Fruit fly (Drosophila melanogaster) whole organism, adult: ENCODE results near the gene Hmt-1.

Experiments used
- CG33017 ChIP-seq: fragments of 200-800 bp; sonication (Bioruptor generic); optimal IDR thresholded peaks from 2 replicates; lab custom pipeline; 2018; ENCODE audit warnings: missing biosample characterization, mild to moderate bottlenecking, missing genetic modification characterization, moderate library complexity
- CG7101 ChIP-seq: fragments of 200-800 bp; sonication (Bioruptor generic); optimal IDR thresholded peaks from 2 replicates; lab custom pipeline; 2018; ENCODE audit warnings: missing biosample characterization, mild to moderate bottlenecking, missing genetic modification characterization, moderate library complexity
- Crg-1 ChIP-seq: fragments of 200-800 bp; sonication (Bioruptor generic); optimal IDR thresholded peaks from 2 replicates; lab custom pipeline; 2016; ENCODE audit warnings: missing biosample characterization, missing genetic modification characterization
- cic ChIP-seq: fragments of 200-800 bp; sonication (Bioruptor generic); optimal IDR thresholded peaks from 2 replicates; lab custom pipeline; 2017; ENCODE audit warnings: missing biosample characterization, mild to moderate bottlenecking, missing genetic modification characterization, moderate library complexity
- kay ChIP-seq: fragments of 200-800 bp; sonication (Bioruptor generic); peaks from one replicate; lab custom pipeline; 2016; ENCODE audit warnings: missing biosample characterization, missing genetic modification characterization, borderline replicate concordance

- TF ChIP-seq kay (no peak), cic (no peak), CG7101 (tag; lab: Kevin White, UChicago) (peak; percentile 41), CG33017 (no peak), Crg-1 (GFP tag; lab: Kevin White, UChicago) (peak; percentile 23)
These were observed 18.0 kb downstream of the Hmt-1 start, which contains the start of gene Pbp45 for dm6 chr3R:15839294-15839693.
